Fruit fly (Drosophila melanogaster) whole organism, embryonic: ENCODE measurements around the gene CG13144.
A peak's percentile ranks its signal among the peaks of the same experiment; 100 is the strongest.

ENCODE experiments used
- Abd-B ChIP-seq: fragments of 200-800 bp; sonication (Bioruptor generic); optimal IDR thresholded peaks from 2 replicates; lab custom pipeline; 2018; ENCODE audit warnings: missing biosample characterization, mild to moderate bottlenecking, missing genetic modification characterization, moderate library complexity
- CG10147 ChIP-seq: fragments of 200-800 bp; sonication (Bioruptor generic); optimal IDR thresholded peaks from 2 replicates; lab custom pipeline; 2019; ENCODE audit warnings: missing biosample characterization, mild to moderate bottlenecking, missing genetic modification characterization, moderate library complexity
- CG12071 ChIP-seq: fragments of 200-800 bp; sonication (Bioruptor generic); optimal IDR thresholded peaks from 3 replicates; lab custom pipeline; 2018; ENCODE audit warnings: missing biosample characterization, mild to moderate bottlenecking, missing genetic modification characterization
- CG1603 ChIP-seq: fragments of 200-800 bp; sonication (Bioruptor generic); optimal IDR thresholded peaks from 2 replicates; lab custom pipeline; 2019; ENCODE audit warnings: missing biosample characterization, mild to moderate bottlenecking, missing genetic modification characterization, moderate library complexity
- CG16863 ChIP-seq: fragments of 200-800 bp; sonication (Bioruptor generic); optimal IDR thresholded peaks from 3 replicates; lab custom pipeline; 2016; ENCODE audit warnings: missing biosample characterization, missing genetic modification characterization
- CG17359 ChIP-seq: fragments of 200-800 bp; sonication (Bioruptor generic); optimal IDR thresholded peaks from 3 replicates; lab custom pipeline; 2018; ENCODE audit warnings: missing biosample characterization, mild to moderate bottlenecking, missing genetic modification characterization, moderate library complexity
- CG17912 ChIP-seq: fragments of 200-800 bp; sonication (Bioruptor generic); optimal IDR thresholded peaks from 2 replicates; lab custom pipeline; 2018; ENCODE audit warnings: missing biosample characterization, mild to moderate bottlenecking, missing genetic modification characterization
- CG18476 ChIP-seq: fragments of 200-800 bp; sonication (Bioruptor generic); optimal IDR thresholded peaks from 2 replicates; lab custom pipeline; 2016; ENCODE audit warnings: missing biosample characterization, mild to moderate bottlenecking, missing genetic modification characterization
- CG30020 ChIP-seq: fragments of 200-800 bp; optimal IDR thresholded peaks from 2 replicates; lab custom pipeline; 2019; ENCODE audit warnings: missing biosample characterization, mild to moderate bottlenecking, missing genetic modification characterization, moderate library complexity
- CG31441 ChIP-seq: fragments of 200-800 bp; sonication (Bioruptor generic); IDR thresholded peaks from 2 replicates; pipeline ENCODE4 v1.3.6; 2022; ENCODE audit warnings: missing biosample characterization, missing genetic modification characterization
- CG32532 ChIP-seq: fragments of 200-800 bp; sonication (Bioruptor generic); IDR thresholded peaks from 2 replicates; pipeline ENCODE4 v1.3.6; 2022; ENCODE audit warnings: missing biosample characterization, missing genetic modification characterization
- CG3281 ChIP-seq: fragments of 200-800 bp; sonication (Bioruptor generic); optimal IDR thresholded peaks from 3 replicates; lab custom pipeline; 2017; ENCODE audit warnings: missing biosample characterization, mild to moderate bottlenecking, missing genetic modification characterization
- CG5180 ChIP-seq: fragments of 200-800 bp; sonication (Bioruptor generic); optimal IDR thresholded peaks from 3 replicates; lab custom pipeline; 2017; ENCODE audit warnings: missing biosample characterization, missing genetic modification characterization, mild to moderate bottlenecking, moderate library complexity, missing genetic modification reagents
- CG8290 ChIP-seq, 3 experiments: fragments of 200-800 bp; sonication (Bioruptor generic); optimal IDR thresholded peaks; 2 replicates each; lab custom pipeline; 2016 to 2019; ENCODE audit warnings: missing biosample characterization in 3 of 3, missing genetic modification characterization in 3 of 3, mild to moderate bottlenecking in 2 of 3, moderate library complexity in 1 of 3
- CG9727 ChIP-seq: fragments of 200-800 bp; sonication (Bioruptor generic); optimal IDR thresholded peaks from 3 replicates; lab custom pipeline; 2017; ENCODE audit warnings: missing biosample characterization, mild to moderate bottlenecking, missing genetic modification characterization
- D19A ChIP-seq: fragments of 200-800 bp; optimal IDR thresholded peaks from 3 replicates; lab custom pipeline; 2019; ENCODE audit warnings: missing biosample characterization, mild to moderate bottlenecking, missing genetic modification characterization, moderate library complexity
- Ets97D ChIP-seq: fragments of 200-800 bp; sonication (Bioruptor generic); optimal IDR thresholded peaks from 3 replicates; lab custom pipeline; 2016; ENCODE audit warnings: missing biosample characterization, missing genetic modification characterization
- Fer3 ChIP-seq: fragments of 200-800 bp; sonication (Bioruptor generic); optimal IDR thresholded peaks from 2 replicates; lab custom pipeline; 2018; ENCODE audit warnings: missing biosample characterization, mild to moderate bottlenecking, missing genetic modification characterization, moderate library complexity
- Kr ChIP-seq: fragments of 200-800 bp; sonication (Bioruptor generic); optimal IDR thresholded peaks from 2 replicates; lab custom pipeline; 2017; ENCODE audit warnings: missing biosample characterization, mild to moderate bottlenecking, missing genetic modification characterization
- Lhr ChIP-seq: fragments of 200-800 bp; sonication (Bioruptor generic); optimal IDR thresholded peaks from 3 replicates; lab custom pipeline; 2017; ENCODE audit warnings: mild to moderate bottlenecking, missing biosample characterization, missing genetic modification reagents, missing genetic modification characterization
- MTF-1 ChIP-seq: fragments of 200-800 bp; sonication (Bioruptor generic); optimal IDR thresholded peaks from 2 replicates; lab custom pipeline; 2018; ENCODE audit warnings: missing biosample characterization, mild to moderate bottlenecking, missing genetic modification characterization, borderline replicate concordance
- Med ChIP-seq: fragments of 200-800 bp; sonication (Bioruptor generic); peaks from one replicate; lab custom pipeline; 2016; ENCODE audit warnings: missing biosample characterization, missing genetic modification characterization, mild to moderate bottlenecking, inconsistent platforms, moderate library complexity
- Sox102F ChIP-seq: fragments of 200-800 bp; sonication (Bioruptor generic); optimal IDR thresholded peaks from 2 replicates; lab custom pipeline; 2018; ENCODE audit warnings: missing biosample characterization, mild to moderate bottlenecking, missing genetic modification characterization, moderate library complexity
- Stat92E ChIP-seq, 3 experiments: fragments of >200 bp in 2 of 3; fragments of 200-800 bp in 1 of 3; sonication (Bioruptor generic) in 1 of 3; optimal IDR thresholded peaks; 2 replicates each; lab custom pipeline; 2017 to 2019; ENCODE audit warnings: missing biosample characterization in 3 of 3, missing genetic modification characterization in 3 of 3, mild to moderate bottlenecking in 1 of 3, moderate library complexity in 1 of 3
- Vsx1 ChIP-seq: fragments of 200-800 bp; sonication (Bioruptor generic); optimal IDR thresholded peaks from 2 replicates; lab custom pipeline; 2017; ENCODE audit warnings: missing biosample characterization, mild to moderate bottlenecking, missing genetic modification characterization, missing genetic modification reagents
- cas ChIP-seq: fragments of 200-800 bp; sonication (Bioruptor generic); IDR thresholded peaks from 2 replicates; pipeline ENCODE4 v1.3.6; 2022; ENCODE audit warnings: missing biosample characterization, missing genetic modification characterization
- chinmo ChIP-seq: fragments of 200-800 bp; sonication (Bioruptor generic); IDR thresholded peaks from 4 replicates; pipeline ENCODE4 v1.3.6; 2022; ENCODE audit warnings: missing biosample characterization, missing genetic modification characterization; ENCODE audit not compliant: partially characterized antibody
- dati ChIP-seq: fragments of 200-800 bp; sonication (Bioruptor generic); IDR thresholded peaks from 2 replicates; pipeline ENCODE4 v1.3.6; 2022; ENCODE audit warnings: missing biosample characterization, missing genetic modification characterization
- dm ChIP-seq: fragments of 200-800 bp; sonication (Bioruptor generic); optimal IDR thresholded peaks from 3 replicates; lab custom pipeline; 2016; ENCODE audit warnings: missing biosample characterization, missing genetic modification characterization
- gcm ChIP-seq: fragments of 200-800 bp; sonication (Bioruptor generic); optimal IDR thresholded peaks from 2 replicates; lab custom pipeline; 2019; ENCODE audit warnings: missing biosample characterization, mild to moderate bottlenecking, missing genetic modification characterization, moderate library complexity
- jigr1 ChIP-seq: fragments of 200-800 bp; sonication (Bioruptor generic); IDR thresholded peaks from 3 replicates; pipeline ENCODE4 v1.3.6; 2022; ENCODE audit warnings: missing biosample characterization, missing genetic modification characterization
- knrl ChIP-seq: fragments of 200-800 bp; sonication (Bioruptor generic); IDR thresholded peaks from 3 replicates; pipeline ENCODE4 v1.3.6; 2022; ENCODE audit warnings: missing biosample characterization, missing genetic modification characterization; ENCODE audit not compliant: partially characterized antibody
- lov ChIP-seq, 2 experiments: fragments of 200-800 bp in 1 of 2; fragments of >200 bp in 1 of 2; sonication (Bioruptor generic) in 1 of 2; IDR thresholded peaks in 1 of 2; optimal IDR thresholded peaks in 1 of 2; 2 replicates in 1 of 2; 3 replicates in 1 of 2; pipeline versions ENCODE4 v1.3.6 to Lab custom; 2017 to 2022; ENCODE audit warnings: missing biosample characterization in 1 of 2, missing genetic modification characterization in 1 of 2
- nmo ChIP-seq: fragments of 200-800 bp; sonication (Bioruptor generic); optimal IDR thresholded peaks from 2 replicates; lab custom pipeline; 2018; ENCODE audit warnings: missing biosample characterization, mild to moderate bottlenecking, missing genetic modification characterization, moderate library complexity
- oc ChIP-seq: fragments of 200-800 bp; sonication (Bioruptor generic); optimal IDR thresholded peaks from 2 replicates; lab custom pipeline; 2018; ENCODE audit warnings: missing biosample characterization, mild to moderate bottlenecking, missing genetic modification characterization, moderate library complexity
- onecut ChIP-seq: fragments of 200-800 bp; sonication (Bioruptor generic); IDR thresholded peaks from 2 replicates; pipeline ENCODE4 v1.3.6; 2022; ENCODE audit warnings: missing biosample characterization, missing genetic modification characterization
- peb ChIP-seq: fragments of 200-800 bp; sonication (Bioruptor generic); IDR thresholded peaks from 2 replicates; pipeline ENCODE4 v1.3.6; 2022; ENCODE audit warnings: missing biosample characterization, missing genetic modification characterization
- pita ChIP-seq: fragments of 200-800 bp; sonication (Bioruptor generic); optimal IDR thresholded peaks from 2 replicates; lab custom pipeline; 2017; ENCODE audit warnings: missing biosample characterization, mild to moderate bottlenecking, missing genetic modification characterization
- psq ChIP-seq: fragments of 200-800 bp; sonication (Bioruptor generic); optimal IDR thresholded peaks from 2 replicates; lab custom pipeline; 2017; ENCODE audit warnings: missing biosample characterization, missing genetic modification characterization
- rib ChIP-seq: fragments of 200-800 bp; sonication (Bioruptor generic); IDR thresholded peaks from 2 replicates; pipeline ENCODE4 v1.3.6; 2022; ENCODE audit warnings: missing biosample characterization, missing genetic modification characterization
- sc ChIP-seq, 3 experiments: fragments of >200 bp in 2 of 3; fragments of 200-800 bp in 1 of 3; sonication (Bioruptor generic) in 1 of 3; optimal IDR thresholded peaks; 2 replicates in 2 of 3; 3 replicates in 1 of 3; lab custom pipeline; 2017; ENCODE audit warnings: mild to moderate bottlenecking in 1 of 3, missing biosample characterization in 1 of 3, missing genetic modification characterization in 1 of 3, missing genetic modification reagents in 1 of 3
- scrt ChIP-seq: fragments of 200-800 bp; sonication (Bioruptor generic); optimal IDR thresholded peaks from 2 replicates; lab custom pipeline; 2018; ENCODE audit warnings: missing biosample characterization, mild to moderate bottlenecking, missing genetic modification characterization, moderate library complexity
- sob ChIP-seq: fragments of 200-800 bp; sonication (Bioruptor generic); IDR thresholded peaks from 2 replicates; pipeline ENCODE4 v1.3.6; 2022; ENCODE audit warnings: missing biosample characterization, missing genetic modification characterization
- trem ChIP-seq: fragments of 200-800 bp; optimal IDR thresholded peaks from 3 replicates; lab custom pipeline; 2019; ENCODE audit warnings: missing biosample characterization, mild to moderate bottlenecking, missing genetic modification characterization, moderate library complexity
- twi ChIP-seq: fragments of 200-800 bp; optimal IDR thresholded peaks from 2 replicates; lab custom pipeline; 2019; ENCODE audit warnings: missing biosample characterization, mild to moderate bottlenecking, missing genetic modification characterization, moderate library complexity
- z ChIP-seq: fragments of 200-800 bp; sonication (Bioruptor generic); IDR thresholded peaks from 3 replicates; pipeline ENCODE4 v1.3.6; 2022; ENCODE audit warnings: missing biosample characterization, missing genetic modification characterization
- zen ChIP-seq: fragments of 200-800 bp; sonication (Bioruptor generic); optimal IDR thresholded peaks from 3 replicates; lab custom pipeline; 2018; ENCODE audit warnings: missing biosample characterization, mild to moderate bottlenecking, missing genetic modification characterization, moderate library complexity

The CG13144 gene

DNA sequence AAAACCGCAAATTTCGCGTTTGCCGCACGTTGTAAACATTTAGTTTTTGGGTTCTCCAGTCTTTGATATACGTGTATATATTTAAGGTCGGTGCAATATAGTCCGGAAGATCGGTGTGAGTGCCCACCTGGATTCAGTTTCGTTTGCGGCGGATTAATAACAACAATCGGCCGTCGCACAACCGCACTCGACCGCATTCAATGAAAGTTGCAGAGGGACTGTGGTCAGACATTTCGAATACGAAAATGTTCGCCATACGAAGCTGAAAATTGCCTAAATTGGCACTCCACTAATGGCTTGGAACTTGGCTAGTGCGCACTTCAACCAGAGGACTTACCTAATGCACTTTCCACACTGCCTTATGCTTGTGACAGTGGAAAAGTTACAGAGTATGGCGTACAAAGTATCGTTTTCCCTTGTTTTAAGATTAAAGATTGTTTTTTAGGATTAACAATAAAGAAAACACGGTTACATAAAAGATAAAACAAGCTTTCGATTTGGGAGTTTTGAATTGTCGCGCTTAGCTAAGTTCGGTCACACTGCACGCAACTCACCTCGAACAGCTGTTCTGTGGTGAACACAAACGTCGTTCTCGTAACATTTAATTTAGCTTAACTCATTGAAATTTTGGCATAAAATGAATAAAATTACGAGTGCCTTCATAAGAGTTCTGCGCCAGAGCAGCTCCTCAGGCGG lies 15.5 kb upstream of the CG13144 start, which contains the start of the genes Myo31DF and CG6094 (continued):
- TF ChIP-seq CG32532 (GFP tag; lab: Robert Waterston, UW) = peak; percentile 51; the same call in 1 of the 2 replicates
- no peak for TF ChIP-seq jigr1
- peak; percentile 46; the same call in 1 of the 2 replicates for TF ChIP-seq sob (GFP tag; lab: Robert Waterston, UW)
- TF ChIP-seq twi (tag; lab: Kevin White, UChicago) = peak; percentile 23
- TF ChIP-seq CG9727 (GFP tag; lab: Kevin White, UChicago) = peak; percentile 33
- no peak for TF ChIP-seq CG31441 (GFP tag; lab: Robert Waterston, UW)
- no peak for TF ChIP-seq CG17359 (tag; lab: Kevin White, UChicago)
- TF ChIP-seq CG17912 (GFP tag; lab: Kevin White, UChicago) = no peak
- no peak for TF ChIP-seq dati (GFP tag; lab: Robert Waterston, UW)
- TF ChIP-seq peb = no peak
- TF ChIP-seq oc (tag; lab: Kevin White, UChicago) = peak; percentile 0
- no peak for TF ChIP-seq Stat92E (GFP tag; optimal IDR thresholded peaks at IDR 0.05; lab: Kevin White, UChicago)
- TF ChIP-seq Med (GFP tag; lab: Kevin White, UChicago) = peak; percentile 93
- TF ChIP-seq trem (tag; lab: Kevin White, UChicago) = peak; percentile 80
- peak; percentile 40 for TF ChIP-seq CG12071
- peak; percentile 71 for TF ChIP-seq CG30020 (tag; lab: Kevin White, UChicago)
- TF ChIP-seq Kr (GFP tag; lab: Kevin White, UChicago) = no peak
- peak; percentile 90 for TF ChIP-seq CG5180 (GFP tag; lab: Kevin White, UChicago)
- peak; percentile 80 for TF ChIP-seq chinmo (GFP tag; lab: Robert Waterston, UW)
- no peak for TF ChIP-seq onecut
- TF ChIP-seq D19A = no peak
- no peak for TF ChIP-seq gcm (GFP tag; lab: Kevin White, UChicago)
- no peak for TF ChIP-seq sc (optimal IDR thresholded peaks at IDR 0.05; lab: Kevin White, UChicago)
- no peak for TF ChIP-seq sc (GFP tag; optimal IDR thresholded peaks at IDR 0.05; lab: Kevin White, UChicago)
- peak; percentile 89 for TF ChIP-seq rib (GFP tag; lab: Robert Waterston, UW)
- peak; percentile 62 for TF ChIP-seq zen (tag; lab: Kevin White, UChicago)
- peak; percentile 78 for TF ChIP-seq nmo (GFP tag; lab: Kevin White, UChicago)
- no peak for TF ChIP-seq lov (optimal IDR thresholded peaks at IDR 0.05; lab: Kevin White, UChicago)
- no peak for TF ChIP-seq lov (GFP tag; IDR thresholded peaks at IDR 0.05; lab: Robert Waterston, UW)
- no peak for TF ChIP-seq MTF-1 (GFP tag; lab: Kevin White, UChicago)
- TF ChIP-seq CG8290 (GFP tag; optimal IDR thresholded peaks at IDR 0.05; lab: Kevin White, UChicago) = no peak
- peak in 1 of 2 experiments; percentile 81 for TF ChIP-seq CG8290 (tag; optimal IDR thresholded peaks at IDR 0.05; lab: Kevin White, UChicago)
- peak; percentile 89 for TF ChIP-seq Lhr
- no peak for TF ChIP-seq CG10147 (GFP tag; lab: Kevin White, UChicago)
- TF ChIP-seq cas (GFP tag; lab: Robert Waterston, UW) = no peak
- TF ChIP-seq knrl (GFP tag; lab: Robert Waterston, UW) = peak; percentile 57; the same call in 1 of the 3 replicates
- TF ChIP-seq CG16863 = no peak
- TF ChIP-seq Vsx1 = peak; percentile 59
- no peak for TF ChIP-seq CG18476 (GFP tag; lab: Kevin White, UChicago)
- no peak for TF ChIP-seq scrt
- TF ChIP-seq Sox102F (GFP tag; lab: Kevin White, UChicago) = no peak
- TF ChIP-seq CG3281 (GFP tag; lab: Kevin White, UChicago) = peak; percentile 9
- no peak for TF ChIP-seq z (GFP tag; lab: Robert Waterston, UW)
- TF ChIP-seq CG1603 (tag; lab: Kevin White, UChicago) = peak; percentile 81
- TF ChIP-seq pita (GFP tag; lab: Kevin White, UChicago) = peak; percentile 95
- peak; percentile 81 for TF ChIP-seq Ets97D (GFP tag; lab: Kevin White, UChicago)
- TF ChIP-seq psq (GFP tag; lab: Kevin White, UChicago) = no peak
- peak; percentile 15 for TF ChIP-seq Fer3 (tag; lab: Kevin White, UChicago)
- TF ChIP-seq Abd-B = peak; percentile 49
- peak; percentile 28 for TF ChIP-seq dm (GFP tag; lab: Kevin White, UChicago)
